Fruit fly (Drosophila melanogaster) whole organism, embryonic: Measurements from ENCODE around the gene Nepl12.
A peak's percentile ranks its signal among the peaks of the same experiment; 100 is the strongest.

ENCODE experiments used
- Aef1 ChIP-seq: fragments of 200-800 bp; sonication (Bioruptor generic); IDR thresholded peaks from 3 replicates; pipeline ENCODE4 v1.3.6; 2022; ENCODE audit warnings: missing biosample characterization, missing genetic modification characterization
- BEAF-32 ChIP-seq: fragments of 200-800 bp; sonication (Bioruptor generic); optimal IDR thresholded peaks from 3 replicates; lab custom pipeline; 2017; ENCODE audit warnings: missing biosample characterization, missing genetic modification characterization, mild to moderate bottlenecking, moderate library complexity, missing genetic modification reagents
- C15 ChIP-seq: fragments of 200-800 bp; sonication (Bioruptor generic); IDR thresholded peaks from 3 replicates; pipeline ENCODE4 v1.3.6; 2022; ENCODE audit warnings: missing biosample characterization, missing genetic modification characterization
- CG10267 ChIP-seq: fragments of 200-800 bp; sonication (Bioruptor generic); optimal IDR thresholded peaks from 2 replicates; lab custom pipeline; 2018; ENCODE audit warnings: missing biosample characterization, mild to moderate bottlenecking, missing genetic modification characterization, moderate library complexity
- CG10654 ChIP-seq: fragments of 200-800 bp; sonication (Bioruptor generic); optimal IDR thresholded peaks from 2 replicates; lab custom pipeline; 2016; ENCODE audit warnings: missing biosample characterization, missing genetic modification characterization
- CG13287 ChIP-seq: fragments of 200-800 bp; sonication (Bioruptor generic); IDR thresholded peaks from 2 replicates; pipeline ENCODE4 v1.3.6; 2022; ENCODE audit warnings: missing biosample characterization, missing genetic modification characterization; ENCODE audit not compliant: partially characterized antibody
- CG15011 ChIP-seq: fragments of 200-800 bp; sonication (Bioruptor generic); optimal IDR thresholded peaks from 3 replicates; lab custom pipeline; 2018; ENCODE audit warnings: missing biosample characterization, mild to moderate bottlenecking, missing genetic modification characterization
- CG1529 ChIP-seq: fragments of 200-800 bp; sonication (Bioruptor generic); optimal IDR thresholded peaks from 3 replicates; lab custom pipeline; 2018; ENCODE audit warnings: missing biosample characterization, missing genetic modification characterization
- CG1602 ChIP-seq: fragments of 200-800 bp; sonication (Bioruptor generic); optimal IDR thresholded peaks from 3 replicates; lab custom pipeline; 2016; ENCODE audit warnings: missing biosample characterization, missing genetic modification characterization
- CG17328 ChIP-seq: fragments of 200-800 bp; sonication (Bioruptor generic); IDR thresholded peaks from 2 replicates; pipeline ENCODE4 v1.3.6; 2022; ENCODE audit warnings: missing biosample characterization, missing genetic modification characterization
- CG1792 ChIP-seq: fragments of 200-800 bp; sonication (Bioruptor generic); optimal IDR thresholded peaks from 2 replicates; lab custom pipeline; 2016; ENCODE audit warnings: missing biosample characterization, missing genetic modification characterization
- CG18262 ChIP-seq: fragments of 200-800 bp; optimal IDR thresholded peaks from 3 replicates; lab custom pipeline; 2019; ENCODE audit warnings: missing biosample characterization, mild to moderate bottlenecking, missing genetic modification characterization, moderate library complexity
- CG2712 ChIP-seq: fragments of 200-800 bp; optimal IDR thresholded peaks from 3 replicates; lab custom pipeline; 2019; ENCODE audit warnings: missing biosample characterization, mild to moderate bottlenecking, missing genetic modification characterization, moderate library complexity
- CG31224 ChIP-seq: fragments of 200-800 bp; sonication (Bioruptor generic); IDR thresholded peaks from 2 replicates; pipeline ENCODE4 v1.3.6; 2022; ENCODE audit warnings: missing biosample characterization, missing genetic modification characterization
- CG31441 ChIP-seq: fragments of 200-800 bp; sonication (Bioruptor generic); IDR thresholded peaks from 2 replicates; pipeline ENCODE4 v1.3.6; 2022; ENCODE audit warnings: missing biosample characterization, missing genetic modification characterization
- CG3726 ChIP-seq: fragments of 200-800 bp; sonication (Bioruptor generic); IDR thresholded peaks from 3 replicates; pipeline ENCODE4, ENCODE4 v1.3.6; 2022; ENCODE audit warnings: missing biosample characterization, missing genetic modification characterization
- CG4854 ChIP-seq: fragments of 200-800 bp; sonication (Bioruptor generic); optimal IDR thresholded peaks from 2 replicates; lab custom pipeline; 2016; ENCODE audit warnings: missing biosample characterization, missing genetic modification characterization, inconsistent platforms
- CG6272 ChIP-seq: fragments of 200-800 bp; sonication (Bioruptor generic); IDR thresholded peaks from 2 replicates; pipeline ENCODE4 v1.3.6; 2022; ENCODE audit warnings: missing biosample characterization, missing genetic modification characterization
- CG6689 ChIP-seq: fragments of 200-800 bp; sonication (Bioruptor generic); IDR thresholded peaks from 2 replicates; pipeline ENCODE4 v1.3.6; 2022; ENCODE audit warnings: missing biosample characterization, missing genetic modification characterization
- CG6813 ChIP-seq: fragments of 200-800 bp; sonication (Bioruptor generic); optimal IDR thresholded peaks from 2 replicates; lab custom pipeline; 2017; ENCODE audit warnings: missing biosample characterization, missing genetic modification characterization, mild to moderate bottlenecking, moderate library complexity, missing genetic modification reagents
- CG8359 ChIP-seq: fragments of 200-800 bp; sonication (Bioruptor generic); optimal IDR thresholded peaks from 2 replicates; lab custom pipeline; 2017; ENCODE audit warnings: missing biosample characterization, mild to moderate bottlenecking, missing genetic modification characterization, borderline replicate concordance
- CG9215 ChIP-seq: fragments of 200-800 bp; sonication (Bioruptor generic); IDR thresholded peaks from 2 replicates; pipeline ENCODE4 v1.3.6; 2022; ENCODE audit warnings: missing biosample characterization, missing genetic modification characterization
- CG9817 ChIP-seq: fragments of 200-800 bp; sonication (Bioruptor generic); optimal IDR thresholded peaks from 2 replicates; lab custom pipeline; 2018; ENCODE audit warnings: missing biosample characterization, mild to moderate bottlenecking, missing genetic modification characterization, moderate library complexity
- Dip3 ChIP-seq: fragments of 200-800 bp; sonication (Bioruptor generic); optimal IDR thresholded peaks from 3 replicates; lab custom pipeline; 2016; ENCODE audit warnings: missing biosample characterization, missing genetic modification characterization
- Eip74EF ChIP-seq, 2 experiments: fragments of 200-800 bp in 1 of 2; fragments of >200 bp in 1 of 2; sonication (Bioruptor generic) in 1 of 2; optimal IDR thresholded peaks; 2 replicates each; lab custom pipeline; 2017 to 2019; ENCODE audit warnings: missing biosample characterization in 2 of 2, missing genetic modification characterization in 2 of 2, mild to moderate bottlenecking in 1 of 2, moderate library complexity in 1 of 2
- Hmr ChIP-seq: fragments of 200-800 bp; sonication (Bioruptor generic); optimal IDR thresholded peaks from 3 replicates; lab custom pipeline; 2017; ENCODE audit warnings: mild to moderate bottlenecking, missing biosample characterization, missing genetic modification reagents, missing genetic modification characterization
- Mrtf ChIP-seq: fragments of 200-800 bp; sonication (Bioruptor generic); IDR thresholded peaks from 3 replicates; pipeline ENCODE4 v1.3.6; 2022; ENCODE audit warnings: missing biosample characterization, missing genetic modification characterization
- NC2α ChIP-seq: fragments of 200-800 bp; sonication (Bioruptor generic); optimal IDR thresholded peaks from 2 replicates; lab custom pipeline; 2016; ENCODE audit warnings: missing biosample characterization, missing genetic modification characterization
- Nf-YA ChIP-seq: fragments of 200-800 bp; sonication (Bioruptor generic); IDR thresholded peaks from 2 replicates; pipeline ENCODE4 v1.3.6; 2022; ENCODE audit warnings: missing biosample characterization, missing genetic modification characterization
- Oli ChIP-seq: fragments of 200-800 bp; sonication (Bioruptor generic); optimal IDR thresholded peaks from 2 replicates; lab custom pipeline; 2018; ENCODE audit warnings: missing biosample characterization, mild to moderate bottlenecking, missing genetic modification characterization, moderate library complexity
- Ravus ChIP-seq: fragments of 200-800 bp; sonication (Bioruptor generic); IDR thresholded peaks from 2 replicates; pipeline ENCODE4 v1.3.6; 2022; ENCODE audit warnings: missing biosample characterization, missing genetic modification characterization
- Rfx ChIP-seq: fragments of 200-800 bp; sonication (Bioruptor generic); IDR thresholded peaks from 2 replicates; pipeline ENCODE4 v1.3.6; 2022; ENCODE audit warnings: missing biosample characterization, missing genetic modification characterization
- Rx ChIP-seq: fragments of 200-800 bp; sonication (Bioruptor generic); IDR thresholded peaks from 2 replicates; pipeline ENCODE4 v1.3.6; 2022; ENCODE audit warnings: missing biosample characterization, missing genetic modification characterization
- Six4 ChIP-seq: fragments of 200-800 bp; sonication (Bioruptor generic); optimal IDR thresholded peaks from 2 replicates; lab custom pipeline; 2016; ENCODE audit warnings: missing biosample characterization, missing genetic modification characterization
- TFAM ChIP-seq: fragments of 200-800 bp; sonication (Bioruptor generic); optimal IDR thresholded peaks from 2 replicates; lab custom pipeline; 2017; ENCODE audit warnings: missing biosample characterization, missing genetic modification characterization, inconsistent platforms
- cg ChIP-seq: fragments of 200-800 bp; sonication (Bioruptor generic); optimal IDR thresholded peaks from 3 replicates; lab custom pipeline; 2019; ENCODE audit warnings: missing biosample characterization, mild to moderate bottlenecking, missing genetic modification characterization, moderate library complexity
- ci ChIP-seq: fragments of 200-800 bp; sonication (Bioruptor generic); IDR thresholded peaks from 3 replicates; pipeline ENCODE4 v1.3.6; 2022; ENCODE audit warnings: missing biosample characterization, missing genetic modification characterization
- corto ChIP-seq: fragments of 200-800 bp; sonication (Bioruptor generic); optimal IDR thresholded peaks from 2 replicates; lab custom pipeline; 2016; ENCODE audit warnings: missing biosample characterization, mild to moderate bottlenecking, missing genetic modification characterization, moderate library complexity
- crp ChIP-seq, 2 experiments: fragments of 200-800 bp; sonication (Bioruptor generic); optimal IDR thresholded peaks; 2 replicates in 1 of 2; 3 replicates in 1 of 2; lab custom pipeline; 2017; ENCODE audit warnings: missing biosample characterization in 2 of 2, missing genetic modification characterization in 2 of 2, mild to moderate bottlenecking in 1 of 2, moderate library complexity in 1 of 2
- ems ChIP-seq: fragments of 200-800 bp; sonication (Bioruptor generic); optimal IDR thresholded peaks from 3 replicates; lab custom pipeline; 2016; ENCODE audit warnings: missing biosample characterization, missing genetic modification characterization
- eve ChIP-seq, 2 experiments: fragments of >200 bp; optimal IDR thresholded peaks; 2 replicates each; lab custom pipeline; 2017; ENCODE audit warnings: missing biosample characterization in 2 of 2, missing genetic modification characterization in 2 of 2
- gem ChIP-seq: fragments of 200-800 bp; sonication (Bioruptor generic); optimal IDR thresholded peaks from 2 replicates; lab custom pipeline; 2019; ENCODE audit warnings: missing biosample characterization, mild to moderate bottlenecking, missing genetic modification characterization, moderate library complexity
- ham ChIP-seq: fragments of 200-800 bp; sonication (Bioruptor generic); IDR thresholded peaks from 2 replicates; pipeline ENCODE4 v1.3.6; 2022; ENCODE audit warnings: missing biosample characterization, missing genetic modification characterization
- ind ChIP-seq: fragments of 200-800 bp; sonication (Bioruptor generic); optimal IDR thresholded peaks from 3 replicates; lab custom pipeline; 2016; ENCODE audit warnings: missing biosample characterization, missing genetic modification characterization
- mam ChIP-seq: fragments of 200-800 bp; sonication (Bioruptor generic); optimal IDR thresholded peaks from 3 replicates; lab custom pipeline; 2016; ENCODE audit warnings: missing biosample characterization, missing genetic modification characterization
- sens ChIP-seq: fragments of 200-800 bp; sonication (Bioruptor generic); peaks from one replicate; lab custom pipeline; 2016; ENCODE audit warnings: missing biosample characterization, missing genetic modification characterization
- shn ChIP-seq: fragments of 200-800 bp; sonication (Bioruptor generic); optimal IDR thresholded peaks from 3 replicates; lab custom pipeline; 2016; ENCODE audit warnings: missing biosample characterization, missing genetic modification characterization
- slou ChIP-seq: fragments of 200-800 bp; sonication (Bioruptor generic); optimal IDR thresholded peaks from 3 replicates; lab custom pipeline; 2016; ENCODE audit warnings: missing biosample characterization, missing genetic modification characterization
- sqz ChIP-seq: fragments of 200-800 bp; sonication (Bioruptor generic); optimal IDR thresholded peaks from 3 replicates; lab custom pipeline; 2018; ENCODE audit warnings: missing biosample characterization, mild to moderate bottlenecking, missing genetic modification characterization
- ssp ChIP-seq: fragments of 200-800 bp; sonication (Bioruptor generic); IDR thresholded peaks from 2 replicates; pipeline ENCODE4 v1.3.6; 2022; ENCODE audit warnings: missing biosample characterization, missing genetic modification characterization
- usp ChIP-seq: fragments of >200 bp; optimal IDR thresholded peaks from 2 replicates; lab custom pipeline; 2017; ENCODE audit warnings: missing biosample characterization, missing genetic modification characterization

Gene Nepl12

dm6 chr3R:9704183-9705007, 29.1 kb downstream of the Nepl12 start (continued):
- TF ChIP-seq CG9817 (tag; lab: Kevin White, UChicago), result no peak
- TF ChIP-seq Nf-YA (GFP tag; lab: Robert Waterston, UW), result no peak
- no peak for TF ChIP-seq NC2α (GFP tag; lab: Kevin White, UChicago)
- no peak for TF ChIP-seq ssp (GFP tag; lab: Robert Waterston, UW)
- no peak for TF ChIP-seq CG13287 (GFP tag; lab: Robert Waterston, UW)
- TF ChIP-seq C15, result no peak
- no peak for TF ChIP-seq ci (GFP tag; lab: Robert Waterston, UW)
- TF ChIP-seq CG31224 (GFP tag; lab: Robert Waterston, UW), result no peak
- TF ChIP-seq mam (GFP tag; lab: Kevin White, UChicago), result no peak
- peak; percentile 98 for TF ChIP-seq cg (GFP tag; lab: Kevin White, UChicago)
- TF ChIP-seq CG15011 (GFP tag; lab: Kevin White, UChicago), result no peak
- no peak for TF ChIP-seq CG1792 (GFP tag; lab: Kevin White, UChicago)
- TF ChIP-seq Aef1 (GFP tag; lab: Robert Waterston, UW), result no peak
- no peak for TF ChIP-seq CG3726 (GFP tag; lab: Robert Waterston, UW)
- no peak for TF ChIP-seq TFAM
- no peak for TF ChIP-seq usp (GFP tag; lab: Kevin White, UChicago)
- TF ChIP-seq ind (GFP tag; lab: Kevin White, UChicago), result no peak
- no peak for TF ChIP-seq CG2712 (tag; lab: Kevin White, UChicago)
- no peak for TF ChIP-seq ham (GFP tag; lab: Robert Waterston, UW)
- TF ChIP-seq Ravus (GFP tag; lab: Robert Waterston, UW), result no peak
- no peak for TF ChIP-seq CG18262 (tag; lab: Kevin White, UChicago)
- no peak for TF ChIP-seq eve (GFP tag; optimal IDR thresholded peaks at IDR 0.05; lab: Kevin White, UChicago)
- no peak for TF ChIP-seq CG6272 (GFP tag; lab: Robert Waterston, UW)
- no peak for TF ChIP-seq corto (GFP tag; lab: Kevin White, UChicago)
- peak in 1 of 2 experiments; percentile 67 for TF ChIP-seq crp (GFP tag; optimal IDR thresholded peaks at IDR 0.05; lab: Kevin White, UChicago)
- TF ChIP-seq Rfx, result no peak
- no peak for TF ChIP-seq CG1529 (GFP tag; lab: Kevin White, UChicago)
- TF ChIP-seq Rx (GFP tag; lab: Robert Waterston, UW), result no peak
- no peak for TF ChIP-seq Dip3 (GFP tag; lab: Kevin White, UChicago)
- TF ChIP-seq CG4854 (GFP tag; lab: Kevin White, UChicago), result no peak
- TF ChIP-seq Hmr (GFP tag; lab: Kevin White, UChicago), result peak; percentile 66
- TF ChIP-seq CG6689 (GFP tag; lab: Robert Waterston, UW), result no peak
- no peak for TF ChIP-seq shn (GFP tag; lab: Kevin White, UChicago)
- TF ChIP-seq CG31441 (GFP tag; lab: Robert Waterston, UW), result no peak
- TF ChIP-seq Eip74EF (GFP tag; optimal IDR thresholded peaks at IDR 0.05; lab: Kevin White, UChicago), result no peak
- no peak for TF ChIP-seq sqz
- no peak for TF ChIP-seq gem
- TF ChIP-seq Mrtf (GFP tag; lab: Robert Waterston, UW), result no peak
- TF ChIP-seq CG10267 (tag; lab: Kevin White, UChicago), result no peak
- TF ChIP-seq Oli, result no peak
- TF ChIP-seq Six4, result no peak
- no peak for TF ChIP-seq CG17328 (GFP tag; lab: Robert Waterston, UW)
- no peak for TF ChIP-seq CG9215
- no peak for TF ChIP-seq slou (GFP tag; lab: Kevin White, UChicago)
- no peak for TF ChIP-seq CG6813
- no peak for TF ChIP-seq sens (GFP tag; lab: Kevin White, UChicago)
- no peak for TF ChIP-seq CG1602 (GFP tag; lab: Kevin White, UChicago)
- no peak for TF ChIP-seq CG8359 (GFP tag; lab: Kevin White, UChicago)
- no peak for TF ChIP-seq ems
- no peak for TF ChIP-seq CG10654
- no peak for TF ChIP-seq BEAF-32 (GFP tag; lab: Kevin White, UChicago)
